Fruit fly (Drosophila melanogaster): ENCODE results near the gene Ts.

Gene Ts

DNA sequence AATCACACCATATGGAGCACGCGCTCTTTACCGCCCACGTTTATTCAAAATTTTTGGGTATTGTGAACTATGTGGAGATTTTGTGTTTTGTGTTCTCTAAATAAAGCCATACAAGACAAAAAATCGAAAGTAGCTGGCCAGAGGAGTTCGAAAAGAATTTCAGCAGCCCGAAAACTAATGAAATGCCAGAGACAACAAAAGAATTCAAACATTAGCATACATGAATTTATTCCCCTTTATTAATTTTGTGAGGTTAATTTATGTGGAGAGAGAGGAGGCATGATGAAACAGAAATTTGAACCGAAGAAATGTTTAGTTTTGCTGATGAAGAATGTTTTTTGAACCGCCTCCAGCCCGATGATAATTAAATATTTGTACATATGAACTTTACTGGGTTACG, 36.8 kb upstream of the Ts start:
- no peak for TF ChIP-seq gl (tag; optimal IDR thresholded peaks at IDR 0.05)

DNA sequence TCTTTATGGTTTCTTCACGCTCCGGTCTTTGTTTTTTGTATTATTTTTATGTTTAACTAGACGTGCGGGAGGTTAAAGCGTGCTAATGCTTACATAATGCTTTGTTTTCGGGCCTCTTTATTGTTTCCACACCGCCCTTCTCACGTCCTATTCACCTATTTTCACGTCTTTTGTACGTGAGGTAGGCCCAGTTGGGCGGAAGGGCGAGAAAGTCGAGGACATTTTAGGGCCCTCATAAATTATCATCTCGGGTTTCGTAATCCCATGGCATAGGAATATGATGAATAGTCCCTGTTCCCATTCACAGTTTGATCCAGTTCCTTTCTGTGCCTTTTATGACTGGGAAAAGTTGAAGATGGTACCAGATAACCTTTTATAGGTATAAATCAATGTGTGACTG, 36.0 kb upstream of the Ts start:
- TF ChIP-seq rn (GFP tag; IDR thresholded peaks at IDR 0.05) (no peak), Ets98B (GFP tag; IDR thresholded peaks at IDR 0.05) (no peak), CG9948 (tag; optimal IDR thresholded peaks at IDR 0.05) (no peak), gl (tag; optimal IDR thresholded peaks at IDR 0.05) (no peak), CG10348 (GFP tag; IDR thresholded peaks at IDR 0.05) (no peak), CG15710 (tag; optimal IDR thresholded peaks at IDR 0.05) (no peak), CG14655 (GFP tag; optimal IDR thresholded peaks at IDR 0.05) (no peak), CG17806 (tag; optimal IDR thresholded peaks at IDR 0.05) (no peak), CG32121 (GFP tag; IDR thresholded peaks at IDR 0.05) (no peak)

DNA sequence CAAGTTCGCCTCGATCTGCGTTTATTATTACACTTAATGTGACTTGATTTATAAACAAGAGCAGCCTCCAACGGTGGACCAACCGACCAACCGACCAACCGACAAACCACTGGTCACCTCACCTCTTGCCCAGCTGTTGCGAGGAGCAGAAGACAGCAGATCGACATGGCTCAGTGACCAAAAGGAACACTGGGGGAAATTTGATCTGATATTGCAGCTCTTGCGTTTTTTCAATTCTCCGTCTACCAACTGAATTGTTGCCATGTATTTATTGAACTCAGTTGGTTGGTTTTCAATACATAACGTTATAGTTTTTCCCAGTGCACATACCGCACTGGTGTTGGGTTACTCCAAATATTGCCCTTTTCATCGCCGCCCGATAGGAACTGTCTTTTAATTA, 35.2 kb upstream of the Ts start:
- no peak for TF ChIP-seq CG32121 (GFP tag; IDR thresholded peaks at IDR 0.05)
- peak; percentile 44; the same call in 2 of the 3 replicates for TF ChIP-seq CG4496 (GFP tag; IDR thresholded peaks at IDR 0.05)
- TF ChIP-seq CG14655 (GFP tag; optimal IDR thresholded peaks at IDR 0.05) = no peak
- peak; percentile 33 for TF ChIP-seq CG13204 (GFP tag; optimal IDR thresholded peaks at IDR 0.05)
- TF ChIP-seq rn (GFP tag; IDR thresholded peaks at IDR 0.05) = no peak
- peak; percentile 3 for TF ChIP-seq gl (tag; optimal IDR thresholded peaks at IDR 0.05)
- no peak for TF ChIP-seq Ets98B (GFP tag; IDR thresholded peaks at IDR 0.05)
- TF ChIP-seq Pif1B (GFP tag; optimal IDR thresholded peaks at IDR 0.05) = peak; percentile 4
- TF ChIP-seq CG10348 (GFP tag; IDR thresholded peaks at IDR 0.05) = no peak
- TF ChIP-seq CG34367 (tag; optimal IDR thresholded peaks at IDR 0.05) = peak; percentile 25
- peak; percentile 45 for TF ChIP-seq CG15710 (tag; optimal IDR thresholded peaks at IDR 0.05)
- peak; percentile 10 for TF ChIP-seq CG9948 (tag; optimal IDR thresholded peaks at IDR 0.05)
- peak; percentile 18 for TF ChIP-seq Pif1A (GFP tag; optimal IDR thresholded peaks at IDR 0.05)
- no peak for TF ChIP-seq CG8301 (tag; optimal IDR thresholded peaks at IDR 0.05)
- TF ChIP-seq CG17806 (tag; optimal IDR thresholded peaks at IDR 0.05) = peak; percentile 53
- peak; percentile 11 for TF ChIP-seq Snoo (tag; optimal IDR thresholded peaks at IDR 0.05)
- no peak for TF ChIP-seq D1 (tag; optimal IDR thresholded peaks at IDR 0.05)
- TF ChIP-seq EcR (GFP tag; optimal IDR thresholded peaks at IDR 0.05) = peak; percentile 61
- TF ChIP-seq CG12605 (GFP tag; IDR thresholded peaks at IDR 0.05) = no peak
- peak; percentile 55; the same call in 2 of the 3 replicates for TF ChIP-seq fd96Ca (GFP tag; IDR thresholded peaks at IDR 0.05)
- TF ChIP-seq CG8159 (tag; optimal IDR thresholded peaks at IDR 0.05) = peak; percentile 41

DNA sequence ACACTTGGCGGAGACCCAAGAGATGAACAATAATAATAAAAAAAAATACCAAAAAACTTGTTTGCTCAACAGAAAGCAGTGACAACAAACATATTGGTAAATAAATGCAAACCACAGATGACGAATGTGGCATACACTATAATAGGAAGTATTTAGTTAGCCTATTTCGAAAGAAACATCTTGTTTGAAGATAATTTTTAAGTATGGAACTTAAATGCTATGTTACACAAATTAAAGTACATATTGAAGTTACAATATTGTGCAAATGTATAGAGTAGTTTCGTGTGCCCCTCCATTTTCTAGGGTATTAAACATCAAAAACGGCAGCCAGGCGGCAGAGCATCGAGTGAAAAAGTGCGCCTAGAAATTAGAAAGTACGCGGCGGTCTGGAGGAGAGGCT, 34.0 kb upstream of the Ts start:
- peak; percentile 89 for TF ChIP-seq Ets98B (GFP tag; IDR thresholded peaks at IDR 0.05)
- no peak for TF ChIP-seq EcR (GFP tag; optimal IDR thresholded peaks at IDR 0.05)
- peak; percentile 85 for TF ChIP-seq CG32121 (GFP tag; IDR thresholded peaks at IDR 0.05)
- TF ChIP-seq Pif1A (GFP tag; optimal IDR thresholded peaks at IDR 0.05) = peak; percentile 59
- TF ChIP-seq gl (tag; optimal IDR thresholded peaks at IDR 0.05) = no peak
- TF ChIP-seq Pif1B (GFP tag; optimal IDR thresholded peaks at IDR 0.05) = no peak
- no peak for TF ChIP-seq CG13204 (GFP tag; optimal IDR thresholded peaks at IDR 0.05)
- peak; percentile 90 for TF ChIP-seq CG8301 (tag; optimal IDR thresholded peaks at IDR 0.05)
- TF ChIP-seq CG14655 (GFP tag; optimal IDR thresholded peaks at IDR 0.05) = peak; percentile 81
- TF ChIP-seq CG17806 (tag; optimal IDR thresholded peaks at IDR 0.05) = no peak
- TF ChIP-seq Snoo (tag; optimal IDR thresholded peaks at IDR 0.05) = no peak
- no peak for TF ChIP-seq fd96Ca (GFP tag; IDR thresholded peaks at IDR 0.05)
- TF ChIP-seq rn (GFP tag; IDR thresholded peaks at IDR 0.05) = peak; percentile 44; the same call in 1 of the 2 replicates
- no peak for TF ChIP-seq CG9948 (tag; optimal IDR thresholded peaks at IDR 0.05)
- no peak for TF ChIP-seq CG34367 (tag; optimal IDR thresholded peaks at IDR 0.05)
- TF ChIP-seq D1 (tag; optimal IDR thresholded peaks at IDR 0.05) = no peak
- TF ChIP-seq CG10348 (GFP tag; IDR thresholded peaks at IDR 0.05) = peak; percentile 57; the same call in 1 of the 2 replicates
- TF ChIP-seq CG8159 (tag; optimal IDR thresholded peaks at IDR 0.05) = no peak
- TF ChIP-seq CG4496 (GFP tag; IDR thresholded peaks at IDR 0.05) = peak; percentile 73

DNA sequence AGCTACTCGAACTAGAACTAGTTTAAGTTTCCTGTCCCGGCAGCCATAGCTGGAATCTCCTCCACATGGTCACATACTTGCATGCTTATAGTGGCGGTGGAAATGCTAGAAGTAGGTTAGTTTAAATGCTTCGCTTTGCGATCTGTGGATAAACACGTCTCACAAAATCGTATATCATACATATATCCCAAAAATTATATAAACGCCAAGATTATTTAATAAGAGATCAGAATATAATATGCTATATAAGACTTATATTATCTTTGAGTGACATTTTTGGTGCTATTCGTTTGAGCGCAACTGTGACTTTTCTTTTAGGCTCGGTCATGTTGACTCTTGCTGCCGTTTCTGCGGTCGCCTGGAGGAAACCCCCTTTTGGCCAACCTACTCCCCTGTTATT, 32.5 kb upstream of the Ts start:
- TF ChIP-seq CG32121 (GFP tag; IDR thresholded peaks at IDR 0.05) = peak; percentile 17; the same call in 1 of the 2 replicates
- TF ChIP-seq CG8301 (tag; optimal IDR thresholded peaks at IDR 0.05) = peak; percentile 69
- TF ChIP-seq Ets98B (GFP tag; IDR thresholded peaks at IDR 0.05) = peak; percentile 53; the same call in 1 of the 2 replicates
- TF ChIP-seq CG4496 (GFP tag; IDR thresholded peaks at IDR 0.05) = 0 out of 3 replicates have a peak, but pooled peaks have one; percentile 47
- no peak for TF ChIP-seq CG14655 (GFP tag; optimal IDR thresholded peaks at IDR 0.05)
- TF ChIP-seq CG13204 (GFP tag; optimal IDR thresholded peaks at IDR 0.05) = no peak
- TF ChIP-seq CG12605 (GFP tag; IDR thresholded peaks at IDR 0.05) = peak; percentile 39; the same call in 1 of the 2 replicates
- TF ChIP-seq D1 (tag; optimal IDR thresholded peaks at IDR 0.05) = no peak
- TF ChIP-seq CG9948 (tag; optimal IDR thresholded peaks at IDR 0.05) = peak; percentile 3
- no peak for TF ChIP-seq Snoo (tag; optimal IDR thresholded peaks at IDR 0.05)
- no peak for TF ChIP-seq CG15710 (tag; optimal IDR thresholded peaks at IDR 0.05)
- TF ChIP-seq Pif1A (GFP tag; optimal IDR thresholded peaks at IDR 0.05) = no peak

DNA sequence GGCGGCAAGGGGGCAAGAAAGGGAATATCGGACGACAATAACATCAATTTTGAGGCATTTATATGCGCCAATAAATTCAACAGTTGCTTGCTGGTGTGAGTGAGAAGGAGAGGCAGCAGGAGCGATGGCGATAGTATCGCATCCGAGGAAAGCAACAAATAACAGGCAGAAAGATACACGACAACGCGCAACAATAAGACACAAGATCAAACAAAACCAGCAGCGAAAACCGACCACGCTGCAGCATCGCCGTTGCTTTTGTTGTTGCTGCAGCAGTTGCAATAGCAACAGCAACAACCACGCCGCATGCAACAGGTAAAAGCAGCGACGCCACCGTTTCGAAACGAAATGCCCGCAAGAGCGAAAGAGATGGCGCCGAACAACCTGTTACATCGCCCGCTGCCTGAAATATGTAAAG, 31.1 kb upstream of the Ts start:
- TF ChIP-seq CG15710 (tag; optimal IDR thresholded peaks at IDR 0.05) (no peak), CG12605 (GFP tag; IDR thresholded peaks at IDR 0.05) (peak; percentile 51; the same call in 1 of the 2 replicates), CG13204 (GFP tag; optimal IDR thresholded peaks at IDR 0.05) (peak; percentile 50), CG4496 (GFP tag; IDR thresholded peaks at IDR 0.05) (no peak), CG8159 (tag; optimal IDR thresholded peaks at IDR 0.05) (no peak), Pif1B (GFP tag; optimal IDR thresholded peaks at IDR 0.05) (no peak)
